Worm (Caenorhabditis elegans) whole organism, L1 larva: ENCODE results near the gene M04G7.5.

Experiments
- ama-1 ChIP-seq: fragments of 150-350 bp; optimal IDR thresholded peaks from 2 replicates; lab custom pipeline; 2014
- dsc-1 ChIP-seq: sonication (generic microtip); optimal IDR thresholded peaks from 2 replicates; lab custom pipeline; 2016; ENCODE audit warnings: mild to moderate bottlenecking, missing genetic modification characterization, missing compliant biosample characterization
- ets-5 ChIP-seq: fragments of 200-800 bp; sonication (Bioruptor generic); IDR thresholded peaks from 2 replicates; pipeline ENCODE4 v1.3.6; 2022; ENCODE audit warnings: missing genetic modification characterization, missing compliant biosample characterization
- nhr-237 ChIP-seq: fragments of 150-350 bp; optimal IDR thresholded peaks from 2 replicates; lab custom pipeline; 2014; ENCODE audit warnings: missing biosample characterization, missing genetic modification characterization
- nhr-71 ChIP-seq: sonication (generic microtip); optimal IDR thresholded peaks from 2 replicates; lab custom pipeline; 2016; ENCODE audit warnings: mild to moderate bottlenecking, missing genetic modification characterization, moderate library complexity, missing compliant biosample characterization
- nhr-77 ChIP-seq: fragments of 150-350 bp; optimal IDR thresholded peaks from 2 replicates; lab custom pipeline; 2014; ENCODE audit warnings: missing biosample characterization, missing genetic modification characterization
- pqm-1 ChIP-seq: sonication (generic microtip); optimal IDR thresholded peaks from 3 replicates; lab custom pipeline; 2017; ENCODE audit warnings: missing biosample characterization, missing genetic modification characterization
- snpc-4 ChIP-seq: fragments of 150-350 bp; optimal IDR thresholded peaks from 2 replicates; lab custom pipeline; 2014; ENCODE audit warnings: missing biosample characterization, missing genetic modification characterization

- no peak for TF ChIP-seq ets-5
- TF ChIP-seq dsc-1 (tag; lab: Kevin White, UChicago): no peak
- TF ChIP-seq snpc-4: no peak
- TF ChIP-seq nhr-237 (tag; lab: Kevin White, UChicago): no peak
- TF ChIP-seq ama-1 (lab: Kevin White, UChicago): no peak
- TF ChIP-seq nhr-77 (tag; lab: Kevin White, UChicago): no peak
- TF ChIP-seq nhr-71 (tag; lab: Kevin White, UChicago): no peak
- no peak for TF ChIP-seq pqm-1 (tag; lab: Kevin White, UChicago)
Observed at ce11 chrIV:427100-427908, 27.6 kb upstream of the M04G7.5 start.
